Worm (Caenorhabditis elegans) whole organism, L1 larva: ENCODE measurements around the gene srz-70.

Source experiments
- C34B4.2 ChIP-seq: sonication (generic microtip); optimal IDR thresholded peaks from 2 replicates; lab custom pipeline; 2017; ENCODE audit warnings: mild to moderate bottlenecking, missing genetic modification characterization, missing compliant biosample characterization
- blmp-1 ChIP-seq: fragments of 150-350 bp; optimal IDR thresholded peaks from 2 replicates; lab custom pipeline; 2014; ENCODE audit warnings: missing biosample characterization, missing genetic modification characterization
- elt-3 ChIP-seq, 6 experiments: fragments of 150-350 bp in 1 of 6; sonication (generic microtip); optimal IDR thresholded peaks; 2 replicates each; lab custom pipeline; 2017 to 2018; ENCODE audit warnings: missing biosample characterization in 6 of 6, missing genetic modification characterization in 6 of 6, inconsistent platforms in 1 of 6
- lin-15B ChIP-seq: fragments of 150-350 bp; sonication (generic microtip); optimal IDR thresholded peaks from 3 replicates; lab custom pipeline; 2014; ENCODE audit warnings: missing biosample characterization, missing genetic modification characterization
- nhr-12 ChIP-seq: sonication (generic microtip); optimal IDR thresholded peaks from 2 replicates; lab custom pipeline; 2017; ENCODE audit warnings: missing biosample characterization, missing genetic modification characterization
- nhr-90 ChIP-seq: sonication (generic microtip); optimal IDR thresholded peaks from 2 replicates; lab custom pipeline; 2016; ENCODE audit warnings: mild to moderate bottlenecking, missing genetic modification characterization, missing compliant biosample characterization; ENCODE audit not compliant: poor library complexity
- pqm-1 ChIP-seq: sonication (generic microtip); optimal IDR thresholded peaks from 3 replicates; lab custom pipeline; 2017; ENCODE audit warnings: missing biosample characterization, missing genetic modification characterization
- unc-62 ChIP-seq: fragments of 150-350 bp; optimal IDR thresholded peaks from 2 replicates; lab custom pipeline; 2014; ENCODE audit warnings: missing biosample characterization, missing genetic modification reagents, missing genetic modification characterization

DNA sequence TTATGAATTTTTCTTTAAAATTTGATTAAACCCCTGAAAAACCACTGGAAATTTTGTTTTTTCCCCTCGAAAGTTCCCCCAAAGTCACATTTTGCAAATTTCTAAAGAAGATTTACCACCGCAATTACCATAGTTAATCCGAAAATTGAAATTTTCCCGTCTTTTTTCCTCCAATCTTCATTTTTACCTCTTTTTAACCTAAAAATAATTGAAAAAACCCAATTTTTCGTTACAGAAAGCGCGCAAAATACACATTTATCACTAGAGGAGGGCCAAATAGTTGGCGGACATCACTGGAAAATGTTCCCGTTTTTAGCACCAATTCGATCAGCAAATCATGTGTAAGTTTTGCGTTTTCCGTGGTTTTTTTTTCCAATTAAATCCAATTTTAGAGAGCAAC lies 37.8 kb upstream of the srz-70 start, which contains the start of gene unc-33:
- TF ChIP-seq lin-15B (tag; lab: Kevin White, UChicago): no peak
- TF ChIP-seq pqm-1: no peak
- no peak for TF ChIP-seq nhr-12
- TF ChIP-seq blmp-1 (tag; lab: Kevin White, UChicago): no peak
- no peak for TF ChIP-seq unc-62
- TF ChIP-seq nhr-90 (tag; lab: Kevin White, UChicago): no peak
- TF ChIP-seq C34B4.2 (tag; lab: Kevin White, UChicago): no peak
- TF ChIP-seq elt-3 (tag; optimal IDR thresholded peaks at IDR 0.05; lab: Kevin White, UChicago): no peak
